Fruit fly (Drosophila melanogaster): ENCODE results near the gene Or1a.

DNA sequence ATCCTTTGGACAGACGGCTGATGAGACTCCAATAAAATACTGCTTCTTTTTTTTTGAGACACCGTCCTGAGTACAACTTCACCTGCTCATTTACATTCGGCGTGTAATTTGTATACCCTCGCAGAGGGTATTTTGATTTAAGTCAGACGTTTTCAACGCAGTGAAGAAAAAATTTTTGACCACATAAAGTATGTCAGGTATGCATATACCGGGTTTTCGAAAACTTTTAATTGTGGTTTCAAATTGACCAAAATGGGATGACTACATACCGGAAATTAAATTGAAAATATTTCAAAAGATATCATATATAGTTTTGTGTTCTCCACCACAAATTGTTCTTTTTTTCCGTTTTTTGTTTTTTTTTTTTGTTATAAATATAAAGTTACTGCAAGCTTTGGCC, 25.9 kb downstream of the Or1a start:
- TF ChIP-seq Ets21C (GFP tag; optimal IDR thresholded peaks at IDR 0.05) (no peak), CG6808 (GFP tag; optimal IDR thresholded peaks at IDR 0.05) (no peak), acj6 (GFP tag; optimal IDR thresholded peaks at IDR 0.05) (peak; percentile 20), Hr38 (GFP tag; optimal IDR thresholded peaks at IDR 0.05) (no peak), Sox102F (GFP tag; optimal IDR thresholded peaks at IDR 0.05) (no peak), topi (GFP tag; optimal IDR thresholded peaks at IDR 0.05) (peak; percentile 31), Eip78C (GFP tag) (peak; percentile 89), Sox14 (GFP tag; optimal IDR thresholded peaks at IDR 0.05) (no peak)
